Fruit fly (Drosophila melanogaster): Measurements from ENCODE around the gene Vps16B.

Vps16B gene

DNA sequence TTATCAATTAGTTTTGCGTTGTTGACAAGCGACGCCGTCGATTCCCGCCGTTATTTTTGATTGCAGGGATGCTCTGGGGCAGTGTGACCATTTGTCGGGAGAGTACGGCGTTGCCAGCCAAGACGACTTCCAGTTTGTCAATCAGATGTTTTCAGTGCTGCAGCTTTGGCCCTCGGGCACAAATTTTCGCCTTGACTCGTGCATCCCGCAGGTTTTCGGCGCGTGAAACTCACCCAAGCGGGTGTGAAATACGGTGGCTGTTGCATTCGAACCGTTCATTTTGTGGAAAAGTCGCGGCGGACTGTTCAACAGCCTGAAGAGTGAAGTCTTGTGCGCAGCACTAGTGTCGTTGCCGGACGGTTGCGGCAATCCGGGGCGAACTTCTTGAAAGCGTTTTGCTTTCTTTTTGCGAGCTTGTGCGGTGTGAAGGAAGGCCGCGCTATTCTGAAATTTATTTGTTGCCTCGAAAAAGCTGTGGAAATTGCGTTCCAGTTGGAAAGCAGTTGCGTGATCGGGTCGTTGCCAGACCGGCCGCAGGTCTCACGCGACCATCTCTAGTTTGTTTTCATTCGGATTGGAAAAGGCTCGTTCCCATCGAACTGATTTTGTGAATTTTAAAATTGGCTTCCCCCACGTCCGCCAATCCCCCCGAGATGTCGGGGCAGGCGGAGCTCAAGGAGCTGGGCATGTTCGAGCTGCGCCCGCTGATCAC, 9.4 kb downstream of the Vps16B start, which contains the start of the genes ca and ncd (continued):
- TF ChIP-seq CG8089 (GFP tag; optimal IDR thresholded peaks at IDR 0.05) (no peak), CG3407 (GFP tag; optimal IDR thresholded peaks at IDR 0.05) (no peak), ase (GFP tag; IDR thresholded peaks at IDR 0.05) (no peak), CG11504 (tag; optimal IDR thresholded peaks at IDR 0.05) (no peak), danr (GFP tag; IDR thresholded peaks at IDR 0.05) (no peak), CoRest (tag; optimal IDR thresholded peaks at IDR 0.05) (peak; percentile 20), CG43689 (GFP tag; IDR thresholded peaks at IDR 0.05) (no peak), CG8765 (GFP tag; IDR thresholded peaks at IDR 0.05) (no peak), CG2202 (tag; optimal IDR thresholded peaks at IDR 0.05) (no peak), ash1 (GFP tag; optimal IDR thresholded peaks at IDR 0.05) (no peak), bab2 (GFP tag; optimal IDR thresholded peaks at IDR 0.05) (no peak), CG6791 (GFP tag; IDR thresholded peaks at IDR 0.05; ENCODE audit: partially characterized antibody) (0 out of 3 replicates have a peak, but pooled peaks have one; percentile 44), CG10565 (GFP tag; optimal IDR thresholded peaks at IDR 0.05) (no peak), zfh2 (GFP tag; optimal IDR thresholded peaks at IDR 0.05) (no peak), Drgx (GFP tag; IDR thresholded peaks at IDR 0.05) (no peak), kay (GFP tag; optimal IDR thresholded peaks at IDR 0.05) (no peak), Ets65A (GFP tag) (no peak), Hr51 (GFP tag; optimal IDR thresholded peaks at IDR 0.05) (no peak), sens-2 (GFP tag; IDR thresholded peaks at IDR 0.05) (no peak), grn (GFP tag; optimal IDR thresholded peaks at IDR 0.05) (no peak), CG4820 (GFP tag; optimal IDR thresholded peaks at IDR 0.05) (no peak), C15 (GFP tag; IDR thresholded peaks at IDR 0.05) (no peak), Dfd (GFP tag; optimal IDR thresholded peaks at IDR 0.05) (no peak), crp (GFP tag; optimal IDR thresholded peaks at IDR 0.05) (peak; percentile 41 to 88), ab (GFP tag; optimal IDR thresholded peaks at IDR 0.05) (no peak), nom (GFP tag; optimal IDR thresholded peaks at IDR 0.05) (no peak), knrl (GFP tag; IDR thresholded peaks at IDR 0.05; ENCODE audit: partially characterized antibody) (peak; percentile 57; the same call in 2 of the 3 replicates), gce (GFP tag; IDR thresholded peaks at IDR 0.05) (no peak), CG32532 (GFP tag; IDR thresholded peaks at IDR 0.05) (no peak), NK7.1 (GFP tag; optimal IDR thresholded peaks at IDR 0.05) (no peak), CG1602 (GFP tag; optimal IDR thresholded peaks at IDR 0.05) (no peak), CG12104 (GFP tag; optimal IDR thresholded peaks at IDR 0.05) (no peak), HLHmδ (GFP tag; optimal IDR thresholded peaks at IDR 0.05) (no peak), jumu (GFP tag; optimal IDR thresholded peaks at IDR 0.05) (peak; percentile 62), H2.0 (GFP tag; IDR thresholded peaks at IDR 0.05) (no peak), ap (GFP tag; IDR thresholded peaks at IDR 0.05) (no peak), Opbp (GFP tag; IDR thresholded peaks at IDR 0.05; ENCODE audit: partially characterized antibody) (peak; percentile 62), crol (GFP tag; IDR thresholded peaks at IDR 0.05) (no peak), slp2 (GFP tag; optimal IDR thresholded peaks at IDR 0.05) (no peak), Dip2 (GFP tag; IDR thresholded peaks at IDR 0.05) (no peak), Camta (GFP tag; optimal IDR thresholded peaks at IDR 0.05) (no peak), Xrp1 (GFP tag; IDR thresholded peaks at IDR 0.05) (no peak), CG2678 (tag; optimal IDR thresholded peaks at IDR 0.05) (no peak), CG16779 (GFP tag; IDR thresholded peaks at IDR 0.05) (no peak), CG11723 (GFP tag; optimal IDR thresholded peaks at IDR 0.05) (no peak), CG2199 (GFP tag; IDR thresholded peaks at IDR 0.05) (no peak), CG13894 (tag; optimal IDR thresholded peaks at IDR 0.05) (no peak), CG2875 (GFP tag; optimal IDR thresholded peaks at IDR 0.05) (no peak), Fer3 (tag; optimal IDR thresholded peaks at IDR 0.05) (no peak), sc (optimal IDR thresholded peaks at IDR 0.05) (no peak), sc (GFP tag; optimal IDR thresholded peaks at IDR 0.05) (no peak)

All from whole organism, embryonic.